Fruit fly (Drosophila melanogaster) Kc167 (cell line): ENCODE data around the gene MBD-like.

Source experiments
- Myc ChIP-seq: fragments of >200 bp; optimal IDR thresholded peaks from 2 replicates; lab custom pipeline; 2017; ENCODE audit warnings: missing external identifiers
- Sin3A ChIP-seq: fragments of >200 bp; optimal IDR thresholded peaks from 2 replicates; lab custom pipeline; 2018; ENCODE audit warnings: missing external identifiers
- h ChIP-seq: fragments of >200 bp; optimal IDR thresholded peaks from 3 replicates; lab custom pipeline; 2018; ENCODE audit warnings: missing external identifiers
- psq ChIP-seq: fragments of >200 bp; optimal IDR thresholded peaks from 2 replicates; lab custom pipeline; 2017; ENCODE audit warnings: missing external identifiers
- ttk ChIP-seq: sonication (Bioruptor generic); optimal IDR thresholded peaks from 2 replicates; lab custom pipeline; 2017; ENCODE audit warnings: missing external identifiers

DNA sequence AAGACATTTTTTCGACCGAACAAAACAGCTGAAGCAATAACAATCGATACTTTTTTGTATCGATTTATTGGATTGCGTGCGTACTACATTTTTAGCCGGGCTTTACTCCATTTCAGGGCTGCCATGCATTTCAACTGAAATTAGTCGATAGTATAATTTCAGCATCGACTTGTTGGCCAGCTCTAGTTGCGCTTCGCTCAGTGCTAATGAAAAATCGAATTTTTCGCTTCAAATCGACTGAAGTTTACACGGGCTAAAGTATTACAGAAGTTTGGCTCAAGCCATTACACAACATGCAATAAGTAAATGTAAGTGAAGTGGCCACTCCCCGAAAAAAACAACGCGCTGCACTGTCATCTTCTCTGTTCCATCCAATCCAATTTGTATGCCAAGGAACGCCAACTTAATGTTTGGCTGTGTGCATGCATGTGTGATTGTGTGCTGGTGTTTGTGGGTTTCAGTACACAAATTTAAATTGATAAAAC, 43.7 kb upstream of the MBD-like start, which contains the start of the genes mRpL47, CG8176 and Kdm3:
- TF ChIP-seq psq (lab: Kevin White, UChicago) (no peak), Sin3A (lab: Kevin White, UChicago) (no peak), Myc (lab: Kevin White, UChicago) (no peak), ttk (lab: Kevin White, UChicago) (no peak), h (lab: Kevin White, UChicago) (no peak)
